Fruit fly (Drosophila melanogaster) whole organism, embryonic: Measurements from ENCODE around the gene dia.

ENCODE experiments used
- Ada2b ChIP-seq: fragments of 200-800 bp; sonication (Bioruptor generic); IDR thresholded peaks from 2 replicates; pipeline ENCODE4 v1.3.6; 2022; ENCODE audit warnings: missing biosample characterization, missing genetic modification characterization
- Antp ChIP-seq: fragments of 200-800 bp; sonication (Bioruptor generic); optimal IDR thresholded peaks from 3 replicates; lab custom pipeline; 2016; ENCODE audit warnings: missing biosample characterization, missing genetic modification characterization
- CG11723 ChIP-seq: fragments of 200-800 bp; sonication (Bioruptor generic); optimal IDR thresholded peaks from 2 replicates; lab custom pipeline; 2017; ENCODE audit warnings: missing biosample characterization, mild to moderate bottlenecking, missing genetic modification characterization
- CG12219 ChIP-seq: fragments of 200-800 bp; sonication (Bioruptor generic); optimal IDR thresholded peaks from 3 replicates; lab custom pipeline; 2018; ENCODE audit warnings: missing biosample characterization, mild to moderate bottlenecking, missing genetic modification characterization
- CG12942 ChIP-seq: fragments of 200-800 bp; sonication (Bioruptor generic); optimal IDR thresholded peaks from 3 replicates; lab custom pipeline; 2016; ENCODE audit warnings: missing biosample characterization, missing genetic modification characterization
- CG13296 ChIP-seq: fragments of 200-800 bp; sonication (Bioruptor generic); optimal IDR thresholded peaks from 3 replicates; lab custom pipeline; 2018; ENCODE audit warnings: missing biosample characterization, mild to moderate bottlenecking, missing genetic modification characterization
- CG14014 ChIP-seq: fragments of 200-800 bp; sonication (Bioruptor generic); IDR thresholded peaks from 2 replicates; pipeline ENCODE4 v1.3.6; 2022; ENCODE audit warnings: missing biosample characterization, missing genetic modification characterization
- CG14710 ChIP-seq: fragments of 200-800 bp; sonication (Bioruptor generic); optimal IDR thresholded peaks from 3 replicates; lab custom pipeline; 2019; ENCODE audit warnings: missing biosample characterization, mild to moderate bottlenecking, missing genetic modification characterization, moderate library complexity
- CG15269 ChIP-seq: fragments of 200-800 bp; sonication (Bioruptor generic); optimal IDR thresholded peaks from 2 replicates; lab custom pipeline; 2018; ENCODE audit warnings: missing biosample characterization, mild to moderate bottlenecking, missing genetic modification characterization, moderate library complexity
- CG33213 ChIP-seq: fragments of 200-800 bp; sonication (Bioruptor generic); optimal IDR thresholded peaks from 3 replicates; lab custom pipeline; 2016; ENCODE audit warnings: missing biosample characterization, missing genetic modification characterization
- CG34376 ChIP-seq: fragments of 200-800 bp; sonication (Bioruptor generic); optimal IDR thresholded peaks from 2 replicates; lab custom pipeline; 2018; ENCODE audit warnings: missing biosample characterization, mild to moderate bottlenecking, missing genetic modification characterization
- CG4404 ChIP-seq: fragments of 200-800 bp; sonication (Bioruptor generic); IDR thresholded peaks from 2 replicates; pipeline ENCODE4 v1.3.6; 2022; ENCODE audit warnings: missing biosample characterization, missing genetic modification characterization
- CG4730 ChIP-seq: fragments of 200-800 bp; sonication (Bioruptor generic); IDR thresholded peaks from 2 replicates; pipeline ENCODE4 v1.3.6; 2022; ENCODE audit warnings: missing biosample characterization, missing genetic modification characterization
- CG7372 ChIP-seq: fragments of 200-800 bp; sonication (Bioruptor generic); IDR thresholded peaks from 2 replicates; pipeline ENCODE4 v1.3.6; 2022; ENCODE audit warnings: missing biosample characterization, missing genetic modification characterization
- CG7786 ChIP-seq: fragments of 200-800 bp; sonication (Bioruptor generic); optimal IDR thresholded peaks from 2 replicates; lab custom pipeline; 2016; ENCODE audit warnings: missing biosample characterization, missing genetic modification characterization
- CG8388 ChIP-seq: fragments of 200-800 bp; sonication (Bioruptor generic); optimal IDR thresholded peaks from 2 replicates; lab custom pipeline; 2019; ENCODE audit warnings: missing biosample characterization, mild to moderate bottlenecking, missing genetic modification characterization, moderate library complexity
- CG9817 ChIP-seq: fragments of 200-800 bp; sonication (Bioruptor generic); optimal IDR thresholded peaks from 2 replicates; lab custom pipeline; 2018; ENCODE audit warnings: missing biosample characterization, mild to moderate bottlenecking, missing genetic modification characterization, moderate library complexity
- Fer2 ChIP-seq: fragments of 200-800 bp; sonication (Bioruptor generic); optimal IDR thresholded peaks from 2 replicates; lab custom pipeline; 2018; ENCODE audit warnings: missing biosample characterization, mild to moderate bottlenecking, missing genetic modification characterization, moderate library complexity
- HmgZ ChIP-seq: fragments of 200-800 bp; sonication (Bioruptor generic); optimal IDR thresholded peaks from 2 replicates; lab custom pipeline; 2018; ENCODE audit warnings: missing biosample characterization, mild to moderate bottlenecking, missing genetic modification characterization
- Hr51 ChIP-seq, 2 experiments: fragments of 200-800 bp; sonication (Bioruptor generic); optimal IDR thresholded peaks; 2 replicates in 1 of 2; 3 replicates in 1 of 2; lab custom pipeline; 2016 to 2018; ENCODE audit warnings: missing biosample characterization in 2 of 2, missing genetic modification characterization in 2 of 2, mild to moderate bottlenecking in 1 of 2, moderate library complexity in 1 of 2
- MESR4 ChIP-seq: fragments of 200-800 bp; sonication (Bioruptor generic); optimal IDR thresholded peaks from 2 replicates; lab custom pipeline; 2018; ENCODE audit warnings: missing biosample characterization, mild to moderate bottlenecking, missing genetic modification characterization, moderate library complexity
- Nf-YB ChIP-seq: fragments of 200-800 bp; sonication (Bioruptor generic); optimal IDR thresholded peaks from 3 replicates; lab custom pipeline; 2019; ENCODE audit warnings: missing biosample characterization, mild to moderate bottlenecking, missing genetic modification characterization, moderate library complexity
- Sin3A ChIP-seq: fragments of >200 bp; optimal IDR thresholded peaks from 2 replicates; lab custom pipeline; 2018
- Xrp1 ChIP-seq: fragments of 200-800 bp; sonication (Bioruptor generic); IDR thresholded peaks from 2 replicates; pipeline ENCODE4 v1.3.6; 2022; ENCODE audit warnings: missing biosample characterization, missing genetic modification characterization
- ab ChIP-seq: fragments of 200-800 bp; sonication (Bioruptor generic); optimal IDR thresholded peaks from 2 replicates; lab custom pipeline; 2016; ENCODE audit warnings: missing biosample characterization, missing genetic modification characterization
- ase ChIP-seq: fragments of 200-800 bp; sonication (Bioruptor generic); IDR thresholded peaks from 3 replicates; pipeline ENCODE4 v1.3.6; 2022; ENCODE audit warnings: missing biosample characterization, missing genetic modification characterization
- bowl ChIP-seq: fragments of 200-800 bp; sonication (Bioruptor generic); IDR thresholded peaks from 2 replicates; pipeline ENCODE4 v1.3.6; 2022; ENCODE audit warnings: missing biosample characterization, missing genetic modification characterization
- btn ChIP-seq: fragments of 200-800 bp; sonication (Bioruptor generic); optimal IDR thresholded peaks from 2 replicates; lab custom pipeline; 2016; ENCODE audit warnings: missing biosample characterization, missing genetic modification characterization
- caup ChIP-seq: fragments of 200-800 bp; sonication (Bioruptor generic); optimal IDR thresholded peaks from 3 replicates; lab custom pipeline; 2017; ENCODE audit warnings: missing biosample characterization, mild to moderate bottlenecking, missing genetic modification characterization, moderate library complexity; ENCODE audit not compliant: severe bottlenecking
- croc ChIP-seq: fragments of 200-800 bp; sonication (Bioruptor generic); conservative IDR thresholded peaks from 3 replicates; pipeline ENCODE4 v1.3.6; 2022; ENCODE audit warnings: missing biosample characterization, missing genetic modification characterization
- dan ChIP-seq: fragments of 200-800 bp; sonication (Bioruptor generic); IDR thresholded peaks from 2 replicates; pipeline ENCODE4 v1.3.6; 2022; ENCODE audit warnings: missing biosample characterization, missing genetic modification characterization
- emc ChIP-seq: fragments of 200-800 bp; sonication (Bioruptor generic); optimal IDR thresholded peaks from 2 replicates; lab custom pipeline; 2016; ENCODE audit warnings: missing biosample characterization, missing genetic modification characterization
- fd96Cb ChIP-seq: fragments of 200-800 bp; sonication (Bioruptor generic); optimal IDR thresholded peaks from 2 replicates; lab custom pipeline; 2018; ENCODE audit warnings: missing biosample characterization, mild to moderate bottlenecking, missing genetic modification characterization, moderate library complexity
- gro ChIP-seq: fragments of 200-800 bp; sonication (Bioruptor generic); optimal IDR thresholded peaks from 2 replicates; lab custom pipeline; 2016; ENCODE audit warnings: missing biosample characterization, missing genetic modification characterization
- ind ChIP-seq: fragments of 200-800 bp; sonication (Bioruptor generic); optimal IDR thresholded peaks from 3 replicates; lab custom pipeline; 2016; ENCODE audit warnings: missing biosample characterization, missing genetic modification characterization
- jigr1 ChIP-seq: fragments of 200-800 bp; sonication (Bioruptor generic); IDR thresholded peaks from 3 replicates; pipeline ENCODE4 v1.3.6; 2022; ENCODE audit warnings: missing biosample characterization, missing genetic modification characterization
- kay ChIP-seq: fragments of 200-800 bp; sonication (Bioruptor generic); optimal IDR thresholded peaks from 2 replicates; lab custom pipeline; 2016; ENCODE audit warnings: missing biosample characterization, missing genetic modification characterization
- kni ChIP-seq: fragments of 200-800 bp; sonication (Bioruptor generic); optimal IDR thresholded peaks from 3 replicates; lab custom pipeline; 2017; ENCODE audit warnings: mild to moderate bottlenecking, missing biosample characterization, missing genetic modification reagents, missing genetic modification characterization
- lmd ChIP-seq: fragments of 200-800 bp; sonication (Bioruptor generic); IDR thresholded peaks from 2 replicates; pipeline ENCODE4 v1.3.6; 2022; ENCODE audit warnings: missing biosample characterization, missing genetic modification characterization
- nmo ChIP-seq: fragments of 200-800 bp; sonication (Bioruptor generic); optimal IDR thresholded peaks from 2 replicates; lab custom pipeline; 2018; ENCODE audit warnings: missing biosample characterization, mild to moderate bottlenecking, missing genetic modification characterization, moderate library complexity
- odd ChIP-seq: fragments of 200-800 bp; sonication (Bioruptor generic); optimal IDR thresholded peaks from 2 replicates; lab custom pipeline; 2017; ENCODE audit warnings: missing biosample characterization, mild to moderate bottlenecking, missing genetic modification characterization
- pita ChIP-seq: fragments of 200-800 bp; sonication (Bioruptor generic); optimal IDR thresholded peaks from 2 replicates; lab custom pipeline; 2017; ENCODE audit warnings: missing biosample characterization, mild to moderate bottlenecking, missing genetic modification characterization
- repo ChIP-seq: fragments of 200-800 bp; sonication (Bioruptor generic); optimal IDR thresholded peaks from 2 replicates; lab custom pipeline; 2016; ENCODE audit warnings: missing biosample characterization, missing genetic modification characterization
- tap ChIP-seq: fragments of 200-800 bp; optimal IDR thresholded peaks from 3 replicates; lab custom pipeline; 2019; ENCODE audit warnings: missing biosample characterization, mild to moderate bottlenecking, missing genetic modification characterization, moderate library complexity
- tin ChIP-seq: fragments of 200-800 bp; sonication (Bioruptor generic); optimal IDR thresholded peaks from 3 replicates; lab custom pipeline; 2016; ENCODE audit warnings: missing biosample characterization, missing genetic modification characterization
- tio ChIP-seq: fragments of 200-800 bp; sonication (Bioruptor generic); optimal IDR thresholded peaks from 2 replicates; lab custom pipeline; 2017; ENCODE audit warnings: missing biosample characterization, missing genetic modification characterization, inconsistent platforms
- trem ChIP-seq: fragments of 200-800 bp; optimal IDR thresholded peaks from 3 replicates; lab custom pipeline; 2019; ENCODE audit warnings: missing biosample characterization, mild to moderate bottlenecking, missing genetic modification characterization, moderate library complexity
- twi ChIP-seq: fragments of 200-800 bp; optimal IDR thresholded peaks from 2 replicates; lab custom pipeline; 2019; ENCODE audit warnings: missing biosample characterization, mild to moderate bottlenecking, missing genetic modification characterization, moderate library complexity
- wdn ChIP-seq: fragments of 200-800 bp; sonication (Bioruptor generic); IDR thresholded peaks from 2 replicates; pipeline ENCODE4 v1.3.6; 2022; ENCODE audit warnings: missing biosample characterization, missing genetic modification characterization
- wek ChIP-seq: fragments of 200-800 bp; sonication (Bioruptor generic); optimal IDR thresholded peaks from 3 replicates; lab custom pipeline; 2018; ENCODE audit warnings: missing biosample characterization, mild to moderate bottlenecking, missing genetic modification characterization, moderate library complexity
- zfh1 ChIP-seq: fragments of 200-800 bp; sonication (Bioruptor generic); IDR thresholded peaks from 3 replicates; pipeline ENCODE4 v1.3.6; 2022; ENCODE audit warnings: missing biosample characterization, missing genetic modification characterization

Gene dia

dm6 chr2L:20758847-20759465, 1.0 kb downstream of the dia start (continued):
- TF ChIP-seq CG14014 (GFP tag; lab: Robert Waterston, UW) (peak; percentile 84), CG15269 (tag; lab: Kevin White, UChicago) (peak; percentile 64), CG14710 (tag; lab: Kevin White, UChicago) (peak; percentile 29), tap (peak; percentile 39), bowl (GFP tag; lab: Robert Waterston, UW) (no peak), repo (peak; percentile 20), croc (GFP tag; lab: Robert Waterston, UW) (peak; percentile 24; the same call in 1 of the 3 replicates), caup (GFP tag; lab: Kevin White, UChicago) (peak; percentile 71), jigr1 (GFP tag; lab: Robert Waterston, UW) (no peak), dan (GFP tag; lab: Robert Waterston, UW) (no peak), CG7786 (GFP tag; lab: Kevin White, UChicago) (no peak), gro (GFP tag; lab: Kevin White, UChicago) (peak; percentile 43), Xrp1 (peak; percentile 71), Antp (GFP tag; lab: Kevin White, UChicago) (peak; percentile 29), emc (GFP tag; lab: Kevin White, UChicago) (no peak), CG34376 (GFP tag; lab: Kevin White, UChicago) (peak; percentile 40), CG13296 (peak; percentile 78), ab (GFP tag; lab: Kevin White, UChicago) (no peak), odd (GFP tag; lab: Kevin White, UChicago) (no peak), Nf-YB (peak; percentile 5), kay (peak; percentile 41), twi (tag; lab: Kevin White, UChicago) (peak; percentile 1), wdn (GFP tag; lab: Robert Waterston, UW) (peak; percentile 51), fd96Cb (tag; lab: Kevin White, UChicago) (peak; percentile 63), CG9817 (tag; lab: Kevin White, UChicago) (peak; percentile 50), Hr51 (GFP tag; optimal IDR thresholded peaks at IDR 0.05; lab: Kevin White, UChicago) (peak; percentile 41 to 60), CG7372 (GFP tag; lab: Robert Waterston, UW) (peak; percentile 75), ind (peak; percentile 68), CG8388 (GFP tag; lab: Kevin White, UChicago) (peak; percentile 44), CG11723 (no peak), lmd (GFP tag; lab: Robert Waterston, UW) (peak; percentile 77), Fer2 (tag; lab: Kevin White, UChicago) (peak; percentile 36), Ada2b (GFP tag; lab: Robert Waterston, UW) (peak; percentile 84), CG12219 (GFP tag; lab: Kevin White, UChicago) (peak; percentile 38), nmo (peak; percentile 30), Sin3A (no peak), MESR4 (GFP tag; lab: Kevin White, UChicago) (no peak), kni (no peak), wek (GFP tag; lab: Kevin White, UChicago) (no peak), trem (tag; lab: Kevin White, UChicago) (peak; percentile 66), btn (GFP tag; lab: Kevin White, UChicago) (peak; percentile 1), ase (no peak), pita (no peak), HmgZ (tag; lab: Kevin White, UChicago) (peak; percentile 31), tio (GFP tag; lab: Kevin White, UChicago) (peak; percentile 57), zfh1 (GFP tag; lab: Robert Waterston, UW) (peak; percentile 62; the same call in 2 of the 3 replicates), CG12942 (GFP tag; lab: Kevin White, UChicago) (peak; percentile 6), tin (GFP tag; lab: Kevin White, UChicago) (peak; percentile 67), CG33213 (GFP tag; lab: Kevin White, UChicago) (peak; percentile 40), CG4730 (peak; percentile 70), CG4404 (GFP tag; lab: Robert Waterston, UW) (peak; percentile 64)
